Fruit fly (Drosophila melanogaster): ENCODE data around the gene CG5715.

- TF ChIP-seq CG32121 (GFP tag; IDR thresholded peaks at IDR 0.05) (no peak), CG13204 (GFP tag; optimal IDR thresholded peaks at IDR 0.05) (no peak), CG12605 (GFP tag; IDR thresholded peaks at IDR 0.05) (no peak), CG8159 (tag; optimal IDR thresholded peaks at IDR 0.05) (no peak)
Observed at dm6 chr3R:24319083-24319381, 24.8 kb upstream of the CG5715 start.
